Fruit fly (Drosophila melanogaster) whole organism, wandering third instar larva: Measurements from ENCODE around the gene PolD2.

ENCODE experiments used
- Abd-B ChIP-seq: fragments of >200 bp; optimal IDR thresholded peaks from 2 replicates; lab custom pipeline; 2017; ENCODE audit warnings: missing biosample characterization, missing genetic modification characterization
- CG9705 ChIP-seq: fragments of 200-800 bp; sonication (Bioruptor generic); optimal IDR thresholded peaks from 2 replicates; lab custom pipeline; 2018; ENCODE audit warnings: missing biosample characterization, mild to moderate bottlenecking, missing genetic modification characterization
- CrebA ChIP-seq: fragments of 200-800 bp; sonication (Bioruptor generic); optimal IDR thresholded peaks from 2 replicates; lab custom pipeline; 2016; ENCODE audit warnings: missing biosample characterization, mild to moderate bottlenecking, missing genetic modification characterization, borderline replicate concordance
- Dfd ChIP-seq: fragments of >200 bp; optimal IDR thresholded peaks from 2 replicates; lab custom pipeline; 2017; ENCODE audit warnings: missing biosample characterization, missing genetic modification characterization
- Dif ChIP-seq: fragments of 200-275, 200-300 bp; sonication (Bioruptor generic); optimal IDR thresholded peaks from 2 replicates; lab custom pipeline; 2018; ENCODE audit warnings: missing biosample characterization, missing genetic modification characterization; ENCODE audit not compliant: partially characterized antibody
- GATAd ChIP-seq: sonication (Bioruptor generic); optimal IDR thresholded peaks from 2 replicates; lab custom pipeline; 2016; ENCODE audit warnings: missing biosample characterization, missing genetic modification characterization
- Hnf4 ChIP-seq: fragments of 200-800 bp; sonication (Bioruptor generic); optimal IDR thresholded peaks from 2 replicates; lab custom pipeline; 2016; ENCODE audit warnings: missing biosample characterization, mild to moderate bottlenecking, missing genetic modification characterization
- Hr78 ChIP-seq: fragments of >200 bp; optimal IDR thresholded peaks from 2 replicates; lab custom pipeline; 2017; ENCODE audit warnings: missing biosample characterization, missing genetic modification characterization
- Jra ChIP-seq: sonication (Bioruptor generic); optimal IDR thresholded peaks from 2 replicates; lab custom pipeline; 2016; ENCODE audit warnings: missing biosample characterization, missing genetic modification characterization
- Mio ChIP-seq: sonication (Bioruptor generic); optimal IDR thresholded peaks from 2 replicates; lab custom pipeline; 2016; ENCODE audit warnings: missing biosample characterization, missing genetic modification characterization
- Myc ChIP-seq: fragments of >200 bp; optimal IDR thresholded peaks from 2 replicates; lab custom pipeline; 2017
- Rel ChIP-seq, 2 experiments: fragments of 200-800 bp; sonication (Bioruptor generic) in 1 of 2; optimal IDR thresholded peaks; 2 replicates in 1 of 2; 3 replicates in 1 of 2; lab custom pipeline; 2016 to 2019; ENCODE audit warnings: mild to moderate bottlenecking in 2 of 2, missing biosample characterization in 2 of 2, missing genetic modification characterization in 2 of 2, moderate library complexity in 1 of 2
- Sp1 ChIP-seq: fragments of 200-800 bp; sonication (Bioruptor generic); optimal IDR thresholded peaks from 3 replicates; lab custom pipeline; 2019; ENCODE audit warnings: missing biosample characterization, mild to moderate bottlenecking, missing genetic modification characterization, moderate library complexity
- Vsx2 ChIP-seq: fragments of 200-300, 225-300 bp; sonication (Bioruptor generic); optimal IDR thresholded peaks from 2 replicates; lab custom pipeline; 2018; ENCODE audit warnings: missing biosample characterization, missing genetic modification characterization; ENCODE audit not compliant: partially characterized antibody
- br ChIP-seq: fragments of 200-800 bp; sonication (Bioruptor generic); optimal IDR thresholded peaks from 2 replicates; lab custom pipeline; 2016; ENCODE audit warnings: missing biosample characterization, missing genetic modification characterization
- brk ChIP-seq: fragments of 200-800 bp; sonication (Bioruptor generic); optimal IDR thresholded peaks from 2 replicates; lab custom pipeline; 2016; ENCODE audit warnings: missing biosample characterization, mild to moderate bottlenecking, missing genetic modification characterization
- dmrt93B ChIP-seq: fragments of 200-800 bp; sonication (Bioruptor generic); optimal IDR thresholded peaks from 2 replicates; lab custom pipeline; 2018; ENCODE audit warnings: missing biosample characterization, mild to moderate bottlenecking, missing genetic modification characterization
- ey ChIP-seq: fragments of 200-800 bp; sonication (Bioruptor generic); optimal IDR thresholded peaks from 2 replicates; lab custom pipeline; 2016; ENCODE audit warnings: missing biosample characterization, missing genetic modification characterization
- foxo ChIP-seq, 2 experiments: fragments of 200-800 bp; sonication (Bioruptor generic); optimal IDR thresholded peaks; 2 replicates in 1 of 2; 3 replicates in 1 of 2; lab custom pipeline; 2016 to 2017; ENCODE audit warnings: missing biosample characterization in 2 of 2, missing genetic modification characterization in 2 of 2
- fru ChIP-seq: fragments of 200-800 bp; sonication (Bioruptor generic); optimal IDR thresholded peaks from 3 replicates; lab custom pipeline; 2016; ENCODE audit warnings: missing biosample characterization, mild to moderate bottlenecking, missing genetic modification characterization
- h ChIP-seq: fragments of 200-800 bp; sonication (Bioruptor generic); optimal IDR thresholded peaks from 3 replicates; lab custom pipeline; 2016; ENCODE audit warnings: missing biosample characterization, mild to moderate bottlenecking, missing genetic modification characterization
- jim ChIP-seq: fragments of 175-275, 200-325 bp; sonication (Bioruptor generic); optimal IDR thresholded peaks from 2 replicates; lab custom pipeline; 2016; ENCODE audit warnings: missing biosample characterization, mild to moderate bottlenecking, missing genetic modification characterization
- lola ChIP-seq: fragments of >200 bp; optimal IDR thresholded peaks from 2 replicates; lab custom pipeline; 2017; ENCODE audit warnings: missing biosample characterization, missing genetic modification characterization
- pan ChIP-seq: fragments of >200 bp; optimal IDR thresholded peaks from 2 replicates; lab custom pipeline; 2017
- rgr ChIP-seq: fragments of 200-800 bp; sonication (Bioruptor generic); optimal IDR thresholded peaks from 3 replicates; lab custom pipeline; 2016; ENCODE audit warnings: missing biosample characterization, mild to moderate bottlenecking, missing genetic modification characterization
- sage ChIP-seq: fragments of 200-800 bp; sonication (Bioruptor generic); optimal IDR thresholded peaks from 2 replicates; lab custom pipeline; 2016; ENCODE audit warnings: missing biosample characterization, mild to moderate bottlenecking, missing genetic modification characterization
- sv ChIP-seq: fragments of 200-800 bp; sonication (Bioruptor generic); optimal IDR thresholded peaks from 3 replicates; lab custom pipeline; 2016; ENCODE audit warnings: missing biosample characterization, missing genetic modification characterization
- tai ChIP-seq: sonication (Bioruptor generic); optimal IDR thresholded peaks from 2 replicates; lab custom pipeline; 2016; ENCODE audit warnings: missing biosample characterization, missing genetic modification characterization
- usp ChIP-seq: fragments of >200 bp; optimal IDR thresholded peaks from 2 replicates; lab custom pipeline; 2017; ENCODE audit warnings: missing biosample characterization, missing genetic modification characterization
- woc ChIP-seq: sonication (Bioruptor generic); optimal IDR thresholded peaks from 2 replicates; lab custom pipeline; 2016; ENCODE audit warnings: missing biosample characterization, mild to moderate bottlenecking, missing genetic modification characterization

The PolD2 gene

DNA sequence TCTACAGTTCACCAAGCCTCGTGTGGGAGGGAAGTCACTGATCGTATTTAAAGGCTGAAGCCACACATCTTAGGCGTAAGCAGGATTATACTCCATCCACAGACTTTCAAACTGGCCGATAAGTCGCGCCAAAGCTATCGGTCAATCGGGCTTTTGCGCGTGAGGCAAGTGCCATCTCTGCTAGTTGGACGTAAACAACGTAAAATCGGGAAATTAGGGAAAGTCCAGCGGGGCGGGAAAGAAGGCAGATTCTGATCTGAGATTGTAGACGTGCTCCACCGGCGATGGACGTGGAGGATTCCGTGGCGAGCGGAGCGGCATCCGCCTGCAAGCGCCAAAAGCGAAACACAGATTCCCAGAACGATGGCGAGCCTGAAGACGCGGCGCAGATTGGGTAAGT, 19.3 kb upstream of the PolD2 start, which contains the start of gene CG8001:
TSS of gene CG8001 (plus strand) at position 17 of the 400 bp plus-strand sequence.
- TF ChIP-seq Rel (GFP tag; optimal IDR thresholded peaks at IDR 0.05; lab: Kevin White, UChicago) = no peak
- TF ChIP-seq Rel (tag; optimal IDR thresholded peaks at IDR 0.05; lab: Kevin White, UChicago) = peak; percentile 86
- TF ChIP-seq usp = no peak
- no peak for TF ChIP-seq GATAd
- TF ChIP-seq, all 38 proteins: peak for 1

DNA sequence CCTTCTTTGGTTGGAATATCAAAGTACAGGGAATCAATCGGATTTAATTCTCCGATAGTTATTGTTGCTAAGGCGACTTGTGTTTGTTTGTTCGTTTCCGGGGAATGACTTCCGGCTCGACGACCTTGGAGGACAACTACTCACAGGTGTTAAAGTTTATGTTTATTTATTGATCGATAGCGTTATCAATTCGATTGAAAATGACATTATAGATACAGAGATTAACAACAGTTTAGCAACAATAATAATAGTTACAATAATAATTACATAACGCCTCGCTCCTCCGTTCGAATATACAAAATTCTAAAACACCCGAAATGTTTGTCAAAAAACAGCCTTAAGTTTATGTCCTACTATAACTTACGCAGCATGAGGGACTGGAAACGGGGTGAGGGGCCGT, 3.8 kb upstream of the PolD2 start, which contains the start of gene Dhc62B:
TSS of gene Dhc62B (minus strand) at position 101 of the 400 bp plus-strand sequence.
- TF ChIP-seq Dif (GFP tag; lab: Kevin White, UChicago) (no peak), br (GFP tag; lab: Kevin White, UChicago) (no peak), Hnf4 (GFP tag; lab: Kevin White, UChicago) (no peak), Abd-B (GFP tag; lab: Kevin White, UChicago) (no peak), CG9705 (GFP tag; lab: Kevin White, UChicago) (no peak), Mio (GFP tag; lab: Kevin White, UChicago) (no peak), Vsx2 (no peak), brk (GFP tag; lab: Kevin White, UChicago) (no peak), fru (GFP tag; lab: Kevin White, UChicago) (no peak), Rel (GFP tag; optimal IDR thresholded peaks at IDR 0.05; lab: Kevin White, UChicago) (no peak), Rel (tag; optimal IDR thresholded peaks at IDR 0.05; lab: Kevin White, UChicago) (no peak), Jra (GFP tag; lab: Kevin White, UChicago) (no peak), Sp1 (GFP tag; lab: Kevin White, UChicago) (no peak), Hr78 (no peak), lola (GFP tag; lab: Kevin White, UChicago) (no peak), tai (GFP tag; lab: Kevin White, UChicago) (no peak), GATAd (no peak), CrebA (GFP tag; lab: Kevin White, UChicago) (no peak), woc (no peak), Myc (lab: Kevin White, UChicago) (no peak), sage (GFP tag; lab: Kevin White, UChicago) (no peak)

- no peak for TF ChIP-seq Mio (GFP tag; lab: Kevin White, UChicago)
Observed at dm6 chr3L:1772593-1772992, 2.8 kb upstream of the PolD2 start.

DNA sequence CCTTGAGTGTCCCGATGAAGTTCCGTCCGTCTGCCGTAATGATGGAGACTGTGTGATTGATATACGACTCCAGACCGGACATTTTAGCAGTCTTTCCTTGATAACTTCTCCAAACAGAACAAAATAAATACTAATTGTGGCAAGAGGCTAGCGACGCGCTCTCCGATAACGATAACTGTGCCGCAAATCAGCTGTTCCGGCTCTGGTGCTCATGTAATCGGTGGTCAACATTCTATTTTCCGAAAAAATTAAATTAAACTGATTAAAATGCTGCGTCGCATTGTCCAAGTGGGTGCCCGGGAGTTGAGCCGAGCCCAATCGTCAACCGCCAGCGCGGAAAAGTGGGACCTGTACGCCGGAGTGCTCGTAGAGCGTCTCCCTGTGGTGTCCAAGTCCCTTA, 1.8 kb downstream of the PolD2 start, which contains the start of the genes CG2021 and mRpL46:
TSS of gene CG2021 (minus strand) at position 163 of the 400 bp plus-strand sequence.
TSS of gene mRpL46 (plus strand) at position 191 of the 400 bp plus-strand sequence.
- TF ChIP-seq CG9705 (GFP tag; lab: Kevin White, UChicago) (no peak), h (GFP tag; lab: Kevin White, UChicago) (no peak), Sp1 (GFP tag; lab: Kevin White, UChicago) (no peak), pan (lab: Kevin White, UChicago) (no peak), foxo (GFP tag; optimal IDR thresholded peaks at IDR 0.05; lab: Kevin White, UChicago) (no peak), rgr (GFP tag; lab: Kevin White, UChicago) (no peak), Hnf4 (GFP tag; lab: Kevin White, UChicago) (no peak), fru (GFP tag; lab: Kevin White, UChicago) (no peak), sv (GFP tag; lab: Kevin White, UChicago) (no peak), Dif (GFP tag; lab: Kevin White, UChicago) (no peak), usp (no peak)
- TF ChIP-seq, all 38 proteins: peak for 0

DNA sequence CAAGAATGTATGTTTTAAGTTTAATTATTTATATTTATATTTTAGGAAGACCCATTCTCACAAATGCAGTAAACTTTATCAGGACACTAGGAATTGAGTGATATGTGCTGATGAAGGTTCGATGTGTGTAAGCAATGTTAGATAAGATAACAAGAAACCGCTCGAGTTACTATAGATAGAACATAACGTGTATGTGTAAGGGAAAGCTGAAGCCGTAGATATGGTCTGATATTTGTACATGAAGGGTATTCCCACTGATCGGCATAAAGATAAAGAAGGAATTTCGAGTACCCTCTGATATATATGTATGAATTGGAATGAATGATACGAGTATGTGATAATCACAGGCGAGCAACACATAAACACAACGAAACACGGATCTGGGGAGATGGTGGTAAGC, 8.7 kb downstream of the PolD2 start:
- no peak for TF ChIP-seq Dfd (GFP tag; lab: Kevin White, UChicago)
- no peak for TF ChIP-seq Rel (GFP tag; optimal IDR thresholded peaks at IDR 0.05; lab: Kevin White, UChicago)
- TF ChIP-seq Rel (tag; optimal IDR thresholded peaks at IDR 0.05; lab: Kevin White, UChicago) = peak; percentile 91

- TF ChIP-seq sage (GFP tag; lab: Kevin White, UChicago) = no peak
- TF ChIP-seq sv (GFP tag; lab: Kevin White, UChicago) = no peak
- no peak for TF ChIP-seq Rel (GFP tag; optimal IDR thresholded peaks at IDR 0.05; lab: Kevin White, UChicago)
- no peak for TF ChIP-seq Rel (tag; optimal IDR thresholded peaks at IDR 0.05; lab: Kevin White, UChicago)
- TF ChIP-seq Jra (GFP tag; lab: Kevin White, UChicago) = no peak
- TF ChIP-seq h (GFP tag; lab: Kevin White, UChicago) = no peak
- TF ChIP-seq tai (GFP tag; lab: Kevin White, UChicago) = no peak
- no peak for TF ChIP-seq pan (lab: Kevin White, UChicago)
- TF ChIP-seq usp = no peak
- TF ChIP-seq dmrt93B (GFP tag; lab: Kevin White, UChicago) = no peak
- no peak for TF ChIP-seq jim (GFP tag; lab: Kevin White, UChicago)
- TF ChIP-seq Myc (lab: Kevin White, UChicago) = no peak
- no peak for TF ChIP-seq ey
- TF ChIP-seq foxo (GFP tag; optimal IDR thresholded peaks at IDR 0.05; lab: Kevin White, UChicago) = no peak
- no peak for TF ChIP-seq fru (GFP tag; lab: Kevin White, UChicago)
- TF ChIP-seq Abd-B (GFP tag; lab: Kevin White, UChicago) = no peak
- TF ChIP-seq GATAd = no peak
Observed at dm6 chr3L:1789339-1789738, 13.9 kb downstream of the PolD2 start.
